Fruit fly (Drosophila melanogaster): ENCODE measurements around the gene Arl1.
A peak's percentile ranks its signal among the peaks of the same experiment; 100 is the strongest.

Arl1 gene

dm6 chr3L:15982783-15983432, at the start of gene Arl1, which contains the start of gene brm (continued):
- TF ChIP-seq CTCF (GFP tag; optimal IDR thresholded peaks at IDR 0.05) (peak; percentile 62), Adf1 (GFP tag; IDR thresholded peaks at IDR 0.05) (peak; percentile 91), eyg (GFP tag; optimal IDR thresholded peaks at IDR 0.05) (peak; percentile 57), CG9727 (GFP tag; optimal IDR thresholded peaks at IDR 0.05) (peak; percentile 99), Nf-YB (GFP tag; optimal IDR thresholded peaks at IDR 0.05) (peak; percentile 85), CG11247 (GFP tag; IDR thresholded peaks at IDR 0.05) (peak; percentile 99), NC2α (GFP tag; optimal IDR thresholded peaks at IDR 0.05) (no peak), psq (GFP tag; optimal IDR thresholded peaks at IDR 0.05) (peak; percentile 94), CG10321 (GFP tag; IDR thresholded peaks at IDR 0.05) (peak; percentile 85), CG8359 (GFP tag; optimal IDR thresholded peaks at IDR 0.05; ENCODE audit: borderline replicate concordance) (peak; percentile 92), CG14860 (GFP tag; IDR thresholded peaks at IDR 0.05; ENCODE audit: partially characterized antibody) (no peak), ranshi (GFP tag; IDR thresholded peaks at IDR 0.05) (peak; percentile 99), maf-S (GFP tag; optimal IDR thresholded peaks at IDR 0.05) (peak; percentile 75), CG33557 (GFP tag; optimal IDR thresholded peaks at IDR 0.05) (peak; percentile 98), CG9215 (GFP tag; IDR thresholded peaks at IDR 0.05) (peak; percentile 99), zf30C (GFP tag; optimal IDR thresholded peaks at IDR 0.05) (peak; percentile 60), slbo (GFP tag; IDR thresholded peaks at IDR 0.05) (peak; percentile 99), CoRest (tag; optimal IDR thresholded peaks at IDR 0.05) (peak; percentile 99), p53 (GFP tag; optimal IDR thresholded peaks at IDR 0.05) (peak; percentile 18), CG32532 (GFP tag; IDR thresholded peaks at IDR 0.05) (peak; percentile 99), Lpt (GFP tag; optimal IDR thresholded peaks at IDR 0.05) (no peak), HHEX (GFP tag; optimal IDR thresholded peaks at IDR 0.05) (peak; percentile 98), nom (GFP tag; optimal IDR thresholded peaks at IDR 0.05) (peak; percentile 91), Lhr (GFP tag; optimal IDR thresholded peaks at IDR 0.05) (peak; percentile 93), pb (GFP tag; optimal IDR thresholded peaks at IDR 0.05) (peak; percentile 30), Awh (GFP tag; IDR thresholded peaks at IDR 0.05) (peak; percentile 99), CG3065 (GFP tag; optimal IDR thresholded peaks at IDR 0.05) (peak; percentile 93), bigmax (GFP tag; optimal IDR thresholded peaks at IDR 0.05) (peak; percentile 55), CG11560 (tag; IDR thresholded peaks at IDR 0.05) (peak; percentile 94), Dip2 (GFP tag; IDR thresholded peaks at IDR 0.05) (peak; percentile 80), mld (GFP tag; IDR thresholded peaks at IDR 0.05; ENCODE audit: partially characterized antibody) (no peak), CG7271 (tag; optimal IDR thresholded peaks at IDR 0.05) (peak; percentile 97), Camta (GFP tag; optimal IDR thresholded peaks at IDR 0.05) (peak; percentile 87), CG7745 (tag; optimal IDR thresholded peaks at IDR 0.05) (peak; percentile 33), unpg (GFP tag; optimal IDR thresholded peaks at IDR 0.05) (peak; percentile 98), Dek (tag; optimal IDR thresholded peaks at IDR 0.05) (peak; percentile 97), CHES-1-like (GFP tag; optimal IDR thresholded peaks at IDR 0.05) (peak; percentile 74), CG4617 (GFP tag; optimal IDR thresholded peaks at IDR 0.05; ENCODE audit: borderline replicate concordance) (peak; percentile 99), HmgZ (tag; optimal IDR thresholded peaks at IDR 0.05) (peak; percentile 99), dm (GFP tag; optimal IDR thresholded peaks at IDR 0.05) (peak; percentile 78), CG3838 (GFP tag; optimal IDR thresholded peaks at IDR 0.05) (peak; percentile 78), chm (GFP tag; IDR thresholded peaks at IDR 0.05) (peak; percentile 97), Sin3A (optimal IDR thresholded peaks at IDR 0.05) (peak; percentile 63), sim (GFP tag; IDR thresholded peaks at IDR 0.05) (peak; percentile 97), gt (GFP tag; IDR thresholded peaks at IDR 0.05) (peak; percentile 98), zfh1 (GFP tag; IDR thresholded peaks at IDR 0.05) (peak; percentile 99), Six4 (GFP tag; optimal IDR thresholded peaks at IDR 0.05) (peak; percentile 95), CG17186 (GFP tag; optimal IDR thresholded peaks at IDR 0.05) (peak; percentile 88), dpn (GFP tag; optimal IDR thresholded peaks at IDR 0.05) (peak; percentile 93 to 97), CG9876 (GFP tag; optimal IDR thresholded peaks at IDR 0.05) (peak; percentile 73), CG30431 (GFP tag; optimal IDR thresholded peaks at IDR 0.05) (peak; percentile 98)
